Worm (Caenorhabditis elegans) whole organism, late embryonic: ENCODE data around the gene C54F6.20.

ENCODE experiments used
- C08G9.2 ChIP-seq: sonication (generic microtip); optimal IDR thresholded peaks from 2 replicates; lab custom pipeline; 2016; ENCODE audit warnings: mild to moderate bottlenecking, missing genetic modification characterization, moderate library complexity, missing compliant biosample characterization
- mec-3 ChIP-seq: sonication (generic microtip); optimal IDR thresholded peaks from 2 replicates; lab custom pipeline; 2016; ENCODE audit warnings: borderline replicate concordance, missing genetic modification characterization, missing compliant biosample characterization
- sox-2 ChIP-seq: fragments of 200-800 bp; sonication (Bioruptor generic); IDR thresholded peaks from 2 replicates; pipeline ENCODE4 v1.3.6; 2022; ENCODE audit warnings: missing genetic modification reagents, missing genetic modification characterization, missing compliant biosample characterization

ce11 chrV:7501194-7501593, 23.4 kb upstream of the C54F6.20 start:
- TF ChIP-seq C08G9.2 (no peak), mec-3 (tag; lab: Kevin White, UChicago) (no peak), sox-2 (GFP tag; lab: Robert Waterston, UW) (no peak)
